Worm (Caenorhabditis elegans) whole organism, L2 larva: Measurements from ENCODE around the gene srbc-16.
A peak's percentile ranks its signal among the peaks of the same experiment; 100 is the strongest.

Experiments used
- C34F6.9 ChIP-seq: fragments of 150-350 bp; optimal IDR thresholded peaks from 2 replicates; lab custom pipeline; 2014; ENCODE audit warnings: missing biosample characterization, missing genetic modification characterization
- F13H6.1 ChIP-seq: sonication (generic microtip); optimal IDR thresholded peaks from 2 replicates; lab custom pipeline; 2016; ENCODE audit warnings: missing genetic modification characterization, missing compliant biosample characterization
- R02D3.7 ChIP-seq: fragments of 150-350 bp; optimal IDR thresholded peaks from 2 replicates; lab custom pipeline; 2014; ENCODE audit warnings: missing biosample characterization, missing genetic modification characterization
- Y55F3AM.14 ChIP-seq: fragments of 200-800 bp; sonication (Bioruptor generic); optimal IDR thresholded peaks from 2 replicates; lab custom pipeline; 2018; ENCODE audit warnings: mild to moderate bottlenecking, missing genetic modification characterization, missing compliant biosample characterization
- ZK546.5 ChIP-seq: sonication (generic microtip); optimal IDR thresholded peaks from 2 replicates; lab custom pipeline; 2017; ENCODE audit warnings: missing biosample characterization, missing genetic modification characterization
- alr-1 ChIP-seq: fragments of 150-350 bp; optimal IDR thresholded peaks from 2 replicates; lab custom pipeline; 2014; ENCODE audit warnings: missing biosample characterization, missing genetic modification characterization
- aly-2 ChIP-seq: fragments of 150-350 bp; optimal IDR thresholded peaks from 2 replicates; lab custom pipeline; 2014; ENCODE audit warnings: missing biosample characterization, missing genetic modification characterization
- ama-1 ChIP-seq: fragments of 150-350 bp; optimal IDR thresholded peaks from 2 replicates; lab custom pipeline; 2018; ENCODE audit warnings: inconsistent platforms
- blmp-1 ChIP-seq: sonication (generic microtip); optimal IDR thresholded peaks from 2 replicates; lab custom pipeline; 2017; ENCODE audit warnings: missing genetic modification characterization, mild to moderate bottlenecking, missing compliant biosample characterization, antibody characterized with exemption, moderate library complexity; ENCODE audit not compliant: insufficient read depth
- ceh-16 ChIP-seq: fragments of 150-350 bp; optimal IDR thresholded peaks from 2 replicates; lab custom pipeline; 2014; ENCODE audit warnings: missing biosample characterization, missing genetic modification characterization
- ceh-82 ChIP-seq: fragments of 150-350 bp; optimal IDR thresholded peaks from 2 replicates; lab custom pipeline; 2014; ENCODE audit warnings: missing biosample characterization, missing genetic modification characterization
- crh-2 ChIP-seq: sonication (generic microtip); optimal IDR thresholded peaks from 2 replicates; lab custom pipeline; 2017; ENCODE audit warnings: missing biosample characterization, missing genetic modification characterization
- dmd-4 ChIP-seq: sonication (generic microtip); optimal IDR thresholded peaks from 2 replicates; lab custom pipeline; 2017; ENCODE audit warnings: missing biosample characterization, missing genetic modification characterization
- egl-27 ChIP-seq: sonication (generic microtip); optimal IDR thresholded peaks from 3 replicates; lab custom pipeline; 2017; ENCODE audit warnings: missing biosample characterization, missing genetic modification reagents, missing genetic modification characterization
- elt-1 ChIP-seq: fragments of 150-350 bp; optimal IDR thresholded peaks from 2 replicates; lab custom pipeline; 2014; ENCODE audit warnings: missing biosample characterization, missing genetic modification characterization
- elt-3 ChIP-seq: sonication (generic microtip); optimal IDR thresholded peaks from 2 replicates; lab custom pipeline; 2017; ENCODE audit warnings: missing biosample characterization, missing genetic modification characterization
- fos-1 ChIP-seq: fragments of 150-350 bp; optimal IDR thresholded peaks from 2 replicates; lab custom pipeline; 2014; ENCODE audit warnings: missing biosample characterization, missing genetic modification characterization
- gmeb-1 ChIP-seq: fragments of 150-350 bp; optimal IDR thresholded peaks from 2 replicates; lab custom pipeline; 2014; ENCODE audit warnings: missing biosample characterization, missing genetic modification characterization
- lin-11 ChIP-seq: fragments of 150-350 bp; sonication (generic microtip); optimal IDR thresholded peaks from 2 replicates; lab custom pipeline; 2014; ENCODE audit warnings: missing biosample characterization, missing genetic modification characterization, inconsistent platforms, mixed read lengths
- lin-13 ChIP-seq: fragments of 150-350 bp; optimal IDR thresholded peaks from 2 replicates; lab custom pipeline; 2014; ENCODE audit warnings: missing biosample characterization, missing genetic modification reagents, missing genetic modification characterization
- lin-39 ChIP-seq: fragments of 150-350 bp; optimal IDR thresholded peaks from 2 replicates; lab custom pipeline; 2014; ENCODE audit warnings: missing biosample characterization, missing genetic modification reagents, missing genetic modification characterization
- lsy-2 ChIP-seq, 2 experiments: fragments of 150-350 bp in 1 of 2; sonication (generic microtip) in 1 of 2; optimal IDR thresholded peaks; 2 replicates each; lab custom pipeline; 2014 to 2017; ENCODE audit warnings: missing biosample characterization in 2 of 2, missing genetic modification characterization in 2 of 2
- mab-5 ChIP-seq: fragments of 150-350 bp; optimal IDR thresholded peaks from 2 replicates; lab custom pipeline; 2014; ENCODE audit warnings: missing biosample characterization, missing genetic modification characterization
- nhr-10 ChIP-seq: sonication (generic microtip); optimal IDR thresholded peaks from 2 replicates; lab custom pipeline; 2017; ENCODE audit warnings: missing biosample characterization, missing genetic modification characterization
- nhr-11 ChIP-seq: fragments of 150-350 bp; optimal IDR thresholded peaks from 2 replicates; lab custom pipeline; 2014; ENCODE audit warnings: missing biosample characterization, missing genetic modification characterization
- nhr-12 ChIP-seq: fragments of 150-350 bp; optimal IDR thresholded peaks from 2 replicates; lab custom pipeline; 2014; ENCODE audit warnings: missing biosample characterization, missing genetic modification characterization
- nhr-129 ChIP-seq: fragments of 150-350 bp; optimal IDR thresholded peaks from 2 replicates; lab custom pipeline; 2014; ENCODE audit warnings: missing biosample characterization, missing genetic modification characterization
- nhr-21 ChIP-seq: fragments of 150-350 bp; optimal IDR thresholded peaks from 2 replicates; lab custom pipeline; 2014; ENCODE audit warnings: missing biosample characterization, missing genetic modification characterization
- nhr-23 ChIP-seq: fragments of 150-350 bp; optimal IDR thresholded peaks from 2 replicates; lab custom pipeline; 2014; ENCODE audit warnings: missing biosample characterization, missing genetic modification reagents, missing genetic modification characterization
- nhr-237 ChIP-seq: fragments of 150-350 bp; optimal IDR thresholded peaks from 2 replicates; lab custom pipeline; 2014; ENCODE audit warnings: missing biosample characterization, missing genetic modification characterization
- nhr-25 ChIP-seq: fragments of 150-350 bp; sonication (generic microtip); optimal IDR thresholded peaks from 3 replicates; lab custom pipeline; 2014; ENCODE audit warnings: missing biosample characterization, missing genetic modification characterization
- nhr-6 ChIP-seq: fragments of 150-350 bp; optimal IDR thresholded peaks from 2 replicates; lab custom pipeline; 2014; ENCODE audit warnings: missing biosample characterization, missing genetic modification characterization
- nhr-77 ChIP-seq: fragments of 150-350 bp; optimal IDR thresholded peaks from 2 replicates; lab custom pipeline; 2014; ENCODE audit warnings: missing biosample characterization, missing genetic modification characterization
- peb-1 ChIP-seq: fragments of 150-350 bp; optimal IDR thresholded peaks from 2 replicates; lab custom pipeline; 2014; ENCODE audit warnings: missing biosample characterization, missing genetic modification characterization
- sem-4 ChIP-seq: fragments of 150-350 bp; optimal IDR thresholded peaks from 2 replicates; lab custom pipeline; 2014; ENCODE audit warnings: missing biosample characterization, missing genetic modification reagents, missing genetic modification characterization
- skn-1 ChIP-seq: sonication (generic microtip); optimal IDR thresholded peaks from 2 replicates; lab custom pipeline; 2017; ENCODE audit warnings: missing biosample characterization, missing genetic modification characterization
- sma-3 ChIP-seq: sonication (generic microtip); optimal IDR thresholded peaks from 2 replicates; lab custom pipeline; 2016; ENCODE audit warnings: missing genetic modification reagents, missing genetic modification characterization, missing compliant biosample characterization
- sma-9 ChIP-seq, 2 experiments: fragments of 150-350 bp in 1 of 2; sonication (generic microtip) in 1 of 2; optimal IDR thresholded peaks; 2 replicates each; lab custom pipeline; 2014 to 2016; ENCODE audit warnings: missing genetic modification characterization in 2 of 2, mild to moderate bottlenecking in 1 of 2, missing biosample characterization in 1 of 2, missing compliant biosample characterization in 1 of 2, missing genetic modification reagents in 1 of 2, moderate library complexity in 1 of 2
- snpc-4 ChIP-seq: fragments of 150-350 bp; optimal IDR thresholded peaks from 2 replicates; lab custom pipeline; 2014; ENCODE audit warnings: missing biosample characterization, missing genetic modification characterization
- unc-55 ChIP-seq: fragments of 150-350 bp; sonication (generic microtip); optimal IDR thresholded peaks from 3 replicates; lab custom pipeline; 2014; ENCODE audit warnings: missing biosample characterization, missing genetic modification reagents, missing genetic modification characterization
- unc-62 ChIP-seq: fragments of 150-350 bp; optimal IDR thresholded peaks from 2 replicates; lab custom pipeline; 2014; ENCODE audit warnings: missing biosample characterization, missing genetic modification reagents, missing genetic modification characterization
- zag-1 ChIP-seq: fragments of 150-350 bp; optimal IDR thresholded peaks from 2 replicates; lab custom pipeline; 2014; ENCODE audit warnings: missing biosample characterization, missing genetic modification characterization
- ztf-1 ChIP-seq: fragments of 200-800 bp; sonication (Bioruptor generic); conservative IDR thresholded peaks from 2 replicates; pipeline ENCODE4 v1.3.6; 2022; ENCODE audit warnings: missing genetic modification characterization, missing compliant biosample characterization
- ztf-11 ChIP-seq: sonication (generic microtip); optimal IDR thresholded peaks from 2 replicates; lab custom pipeline; 2017; ENCODE audit warnings: missing biosample characterization, missing genetic modification characterization
- ztf-4 ChIP-seq: fragments of 150-350 bp; optimal IDR thresholded peaks from 2 replicates; lab custom pipeline; 2014; ENCODE audit warnings: missing biosample characterization, missing genetic modification characterization

srbc-16 gene

DNA sequence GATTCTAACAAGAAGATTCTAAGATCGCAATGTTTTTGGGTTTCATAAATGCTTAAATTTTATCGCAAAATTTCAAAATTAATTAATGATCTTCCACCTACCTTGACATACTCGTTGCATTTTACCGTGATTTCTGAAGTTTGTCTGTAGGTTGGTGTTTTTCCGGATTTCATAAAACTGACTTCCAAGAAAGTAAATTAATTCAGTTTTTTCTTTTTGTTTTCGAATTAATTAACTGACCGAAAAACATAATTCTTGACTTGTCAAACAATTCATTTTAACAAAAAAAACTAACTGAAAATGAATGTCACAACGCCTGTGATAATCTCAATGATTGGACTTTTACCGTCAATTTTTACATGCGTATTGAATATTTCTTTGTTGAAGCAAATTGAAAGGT, at the start of gene srbc-16:
Gene srbc-16 (plus strand): TSS at position 301 of the 400 bp plus-strand sequence.
- TF ChIP-seq aly-2 (tag; lab: Kevin White, UChicago) (no peak), C34F6.9 (tag; lab: Kevin White, UChicago) (no peak), nhr-21 (tag; lab: Kevin White, UChicago) (no peak), lin-13 (GFP tag; lab: Kevin White, UChicago) (no peak), alr-1 (tag; lab: Kevin White, UChicago) (no peak), nhr-10 (tag; lab: Kevin White, UChicago) (no peak), ceh-16 (tag; lab: Kevin White, UChicago) (no peak), sma-9 (GFP tag; optimal IDR thresholded peaks at IDR 0.05; lab: Kevin White, UChicago) (no peak), sma-9 (tag; optimal IDR thresholded peaks at IDR 0.05; lab: Kevin White, UChicago) (no peak), lsy-2 (tag; optimal IDR thresholded peaks at IDR 0.05; lab: Kevin White, UChicago) (no peak), mab-5 (tag; lab: Kevin White, UChicago) (no peak), nhr-12 (tag; lab: Kevin White, UChicago) (no peak), ZK546.5 (tag; lab: Kevin White, UChicago) (no peak), ama-1 (lab: Kevin White, UChicago) (no peak), blmp-1 (no peak), fos-1 (tag; lab: Kevin White, UChicago) (no peak), nhr-23 (tag; lab: Kevin White, UChicago) (no peak)

DNA sequence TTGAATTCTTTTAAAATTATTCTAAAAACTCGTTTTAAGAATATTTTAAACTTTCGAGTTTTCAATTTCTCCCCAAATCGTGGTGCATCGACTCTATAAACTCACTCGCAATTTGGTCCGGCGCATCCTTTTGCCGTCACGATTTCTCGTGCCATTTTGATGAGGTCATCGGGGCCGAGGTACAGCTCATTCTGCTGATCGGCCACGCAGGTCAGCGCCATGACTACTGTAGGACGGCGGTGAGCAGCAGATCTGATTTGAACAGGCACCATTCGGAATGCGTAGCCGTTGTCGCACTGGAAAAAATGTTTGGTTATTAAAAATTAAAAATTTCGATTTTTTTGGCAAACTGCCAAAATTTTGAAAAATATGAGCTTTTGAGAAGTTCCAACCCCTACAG, 49.2 kb upstream of the srbc-16 start:
- TF ChIP-seq nhr-237 (tag; lab: Kevin White, UChicago) (no peak), nhr-23 (tag; lab: Kevin White, UChicago) (no peak), snpc-4 (tag; lab: Kevin White, UChicago) (no peak), F13H6.1 (no peak), aly-2 (tag; lab: Kevin White, UChicago) (no peak), nhr-12 (tag; lab: Kevin White, UChicago) (no peak), crh-2 (tag; lab: Kevin White, UChicago) (no peak), sem-4 (tag; lab: Kevin White, UChicago) (no peak), Y55F3AM.14 (no peak), egl-27 (tag; lab: Kevin White, UChicago) (no peak), lin-39 (no peak), R02D3.7 (tag; lab: Kevin White, UChicago) (no peak), nhr-10 (tag; lab: Kevin White, UChicago) (no peak), ceh-16 (tag; lab: Kevin White, UChicago) (no peak), elt-1 (tag; lab: Kevin White, UChicago) (no peak)

DNA sequence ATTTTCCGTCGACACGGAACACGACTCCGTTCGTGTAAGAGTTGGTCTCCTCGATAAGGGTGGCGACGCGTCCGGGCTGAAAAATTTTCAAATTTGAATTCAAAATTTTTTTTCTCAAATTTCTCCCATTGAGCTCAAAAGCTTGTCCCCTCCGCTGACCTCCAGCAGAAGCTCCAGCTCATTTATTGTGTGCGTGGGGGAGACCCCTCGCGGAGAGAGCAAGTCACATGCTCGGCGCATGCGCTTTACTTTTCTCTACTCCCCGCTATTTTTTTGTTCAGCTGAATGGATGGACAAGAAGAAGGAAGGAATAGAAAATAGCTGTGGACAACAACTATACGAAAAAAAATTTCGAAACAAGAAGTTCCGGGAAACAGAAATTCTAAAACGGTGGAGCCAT, 48.3 kb upstream of the srbc-16 start:
- TF ChIP-seq nhr-23 (tag; lab: Kevin White, UChicago) (no peak), lin-13 (GFP tag; lab: Kevin White, UChicago) (peak; percentile 50), lsy-2 (tag; optimal IDR thresholded peaks at IDR 0.05; lab: Kevin White, UChicago) (peak in 1 of 2 experiments; percentile 68), ceh-82 (no peak), lin-39 (no peak), mab-5 (tag; lab: Kevin White, UChicago) (no peak), nhr-11 (tag; lab: Kevin White, UChicago) (no peak), nhr-25 (tag; lab: Kevin White, UChicago) (no peak), sma-3 (no peak), ztf-1 (no peak), peb-1 (tag; lab: Kevin White, UChicago) (no peak), unc-55 (GFP tag; lab: Kevin White, UChicago) (peak; percentile 59), Y55F3AM.14 (peak; percentile 78), lin-11 (tag; lab: Kevin White, UChicago) (peak; percentile 64), ZK546.5 (tag; lab: Kevin White, UChicago) (no peak), snpc-4 (tag; lab: Kevin White, UChicago) (no peak), crh-2 (tag; lab: Kevin White, UChicago) (peak; percentile 62), unc-62 (GFP tag; lab: Kevin White, UChicago) (no peak), blmp-1 (no peak), skn-1 (no peak), nhr-129 (tag; lab: Kevin White, UChicago) (peak; percentile 78), elt-1 (tag; lab: Kevin White, UChicago) (no peak), C34F6.9 (tag; lab: Kevin White, UChicago) (peak; percentile 84), F13H6.1 (peak; percentile 87), nhr-237 (tag; lab: Kevin White, UChicago) (no peak), egl-27 (tag; lab: Kevin White, UChicago) (peak; percentile 11), nhr-10 (tag; lab: Kevin White, UChicago) (no peak), ztf-11 (no peak), fos-1 (tag; lab: Kevin White, UChicago) (peak; percentile 9), ztf-4 (tag; lab: Kevin White, UChicago) (peak; percentile 29), nhr-21 (tag; lab: Kevin White, UChicago) (no peak), elt-3 (no peak), alr-1 (tag; lab: Kevin White, UChicago) (no peak), nhr-6 (tag; lab: Kevin White, UChicago) (no peak), ceh-16 (tag; lab: Kevin White, UChicago) (no peak), aly-2 (tag; lab: Kevin White, UChicago) (no peak), zag-1 (tag; lab: Kevin White, UChicago) (peak; percentile 83), nhr-12 (tag; lab: Kevin White, UChicago) (no peak), nhr-77 (no peak), dmd-4 (tag; lab: Kevin White, UChicago) (no peak), sma-9 (GFP tag; optimal IDR thresholded peaks at IDR 0.05; lab: Kevin White, UChicago) (peak; percentile 93), sma-9 (tag; optimal IDR thresholded peaks at IDR 0.05; lab: Kevin White, UChicago) (no peak), gmeb-1 (tag; lab: Kevin White, UChicago) (no peak)
